Worm (Caenorhabditis elegans) whole organism, L4 larva: ENCODE measurements around the gene Y51A2D.21.

Experiments
- F10B5.3 ChIP-seq: sonication (generic microtip); optimal IDR thresholded peaks from 2 replicates; lab custom pipeline; 2016; ENCODE audit warnings: mild to moderate bottlenecking, missing genetic modification characterization, missing compliant biosample characterization
- F26F4.8 ChIP-seq: fragments of 200-800 bp; sonication (Bioruptor generic); conservative IDR thresholded peaks from 2 replicates; pipeline ENCODE4 v1.3.6; 2022; ENCODE audit warnings: missing genetic modification characterization, missing compliant biosample characterization
- F37D6.2 ChIP-seq: sonication (generic microtip); optimal IDR thresholded peaks from 2 replicates; lab custom pipeline; 2016; ENCODE audit warnings: mild to moderate bottlenecking, missing genetic modification characterization, missing compliant biosample characterization
- R02D3.7 ChIP-seq: fragments of 150-350 bp; sonication (generic microtip); optimal IDR thresholded peaks from 3 replicates; lab custom pipeline; 2014; ENCODE audit warnings: missing biosample characterization, missing genetic modification characterization
- T20F7.1 ChIP-seq: fragments of 200-800 bp; sonication (Bioruptor generic); optimal IDR thresholded peaks from 2 replicates; lab custom pipeline; 2018; ENCODE audit warnings: mild to moderate bottlenecking, missing genetic modification characterization, missing compliant biosample characterization
- Y105C5A.15 ChIP-seq: fragments of 200-800 bp; sonication (Bioruptor generic); IDR thresholded peaks from 2 replicates; pipeline ENCODE4 v1.3.6; 2022; ENCODE audit warnings: missing genetic modification characterization, missing compliant biosample characterization
- Y48G9A.11 ChIP-seq: fragments of 200-800 bp; sonication (Bioruptor generic); IDR thresholded peaks from 2 replicates; pipeline ENCODE4 v1.3.6; 2022; ENCODE audit warnings: missing genetic modification reagents, missing genetic modification characterization, missing compliant biosample characterization
- Y75B8A.6 ChIP-seq: fragments of 200-800 bp; sonication (Bioruptor generic); IDR thresholded peaks from 2 replicates; pipeline ENCODE4 v1.3.6; 2022; ENCODE audit warnings: missing genetic modification reagents, missing genetic modification characterization, missing compliant biosample characterization
- ZK337.2 ChIP-seq: fragments of 200-800 bp; sonication (Bioruptor generic); IDR thresholded peaks from 2 replicates; pipeline ENCODE4 v1.3.6; 2022; ENCODE audit warnings: missing genetic modification reagents, missing genetic modification characterization, missing compliant biosample characterization
- ZK546.5 ChIP-seq, 2 experiments: sonication (generic microtip); optimal IDR thresholded peaks; 2 replicates each; lab custom pipeline; 2017; ENCODE audit warnings: missing biosample characterization in 2 of 2, missing genetic modification characterization in 2 of 2
- aha-1 ChIP-seq: fragments of 150-350 bp; peaks from one replicate; lab custom pipeline; 2014; ENCODE audit warnings: missing biosample characterization, missing genetic modification characterization
- aly-2 ChIP-seq: sonication (generic microtip); optimal IDR thresholded peaks from 2 replicates; lab custom pipeline; 2018; ENCODE audit warnings: missing biosample characterization, missing genetic modification characterization
- ama-1 ChIP-seq: fragments of 150-350 bp; optimal IDR thresholded peaks from 2 replicates; lab custom pipeline; 2014; ENCODE audit warnings: inconsistent platforms, mixed read lengths
- ceh-20 ChIP-seq: fragments of 200-800 bp; sonication (Bioruptor generic); IDR thresholded peaks from 2 replicates; pipeline ENCODE4 v1.3.6; 2022; ENCODE audit warnings: missing genetic modification reagents, missing genetic modification characterization, missing compliant biosample characterization
- ceh-32 ChIP-seq: sonication (generic microtip); optimal IDR thresholded peaks from 2 replicates; lab custom pipeline; 2016; ENCODE audit warnings: mild to moderate bottlenecking, missing genetic modification characterization, missing compliant biosample characterization; ENCODE audit not compliant: poor library complexity
- daf-16 ChIP-seq, 3 experiments: sonication (generic microtip); optimal IDR thresholded peaks; 2 replicates each; lab custom pipeline; 2016 to 2017; ENCODE audit warnings: missing genetic modification characterization in 3 of 3, missing genetic modification reagents in 3 of 3, mild to moderate bottlenecking in 2 of 3, missing compliant biosample characterization in 2 of 3, missing biosample characterization in 1 of 3, moderate library complexity in 1 of 3
- dmd-8 ChIP-seq: fragments of 200-800 bp; sonication (Bioruptor generic); IDR thresholded peaks from 2 replicates; pipeline ENCODE4 v1.3.6; 2022; ENCODE audit warnings: missing genetic modification characterization, missing compliant biosample characterization
- egl-27 ChIP-seq: sonication (generic microtip); optimal IDR thresholded peaks from 3 replicates; lab custom pipeline; 2017; ENCODE audit warnings: missing biosample characterization, missing genetic modification reagents, missing genetic modification characterization
- egl-43 ChIP-seq: fragments of 200-800 bp; sonication (Bioruptor generic); IDR thresholded peaks from 2 replicates; pipeline ENCODE4 v1.3.6; 2022; ENCODE audit warnings: missing genetic modification reagents, missing genetic modification characterization, missing compliant biosample characterization
- fos-1 ChIP-seq: fragments of 150-350 bp; optimal IDR thresholded peaks from 2 replicates; lab custom pipeline; 2014; ENCODE audit warnings: missing biosample characterization, missing genetic modification characterization
- lim-7 ChIP-seq: fragments of 200-800 bp; sonication (Bioruptor generic); IDR thresholded peaks from 2 replicates; pipeline ENCODE4 v1.3.6; 2022; ENCODE audit warnings: missing genetic modification characterization, missing compliant biosample characterization
- lin-1 ChIP-seq: fragments of 200-800 bp; sonication (Bioruptor generic); IDR thresholded peaks from 2 replicates; pipeline ENCODE4 v1.3.6; 2022; ENCODE audit warnings: missing genetic modification reagents, missing genetic modification characterization, missing compliant biosample characterization
- lin-38 ChIP-seq: fragments of 200-800 bp; sonication (Bioruptor generic); IDR thresholded peaks from 2 replicates; pipeline ENCODE4 v1.3.6; 2022; ENCODE audit warnings: missing genetic modification reagents, missing genetic modification characterization, missing compliant biosample characterization
- lin-39 ChIP-seq: fragments of 150-350 bp; optimal IDR thresholded peaks from 2 replicates; lab custom pipeline; 2014; ENCODE audit warnings: missing biosample characterization, missing genetic modification reagents, missing genetic modification characterization
- lir-3 ChIP-seq: sonication (generic microtip); optimal IDR thresholded peaks from 2 replicates; lab custom pipeline; 2016; ENCODE audit warnings: mild to moderate bottlenecking, missing genetic modification characterization, missing compliant biosample characterization
- lsy-2 ChIP-seq, 2 experiments: fragments of 150-350 bp in 1 of 2; sonication (generic microtip) in 1 of 2; optimal IDR thresholded peaks; 2 replicates each; lab custom pipeline; 2014 to 2017; ENCODE audit warnings: missing biosample characterization in 2 of 2, missing genetic modification characterization in 2 of 2
- madf-5 ChIP-seq, 2 experiments: fragments of 200-800 bp; sonication (Bioruptor generic); IDR thresholded peaks; 2 replicates each; pipeline ENCODE4 v1.3.6; 2022; ENCODE audit warnings: missing compliant biosample characterization in 2 of 2, missing genetic modification characterization in 2 of 2
- mdl-1 ChIP-seq, 2 experiments: fragments of 150-350 bp in 1 of 2; sonication (generic microtip) in 1 of 2; optimal IDR thresholded peaks; 2 replicates each; lab custom pipeline; 2014 to 2017; ENCODE audit warnings: missing biosample characterization in 2 of 2, missing genetic modification characterization in 2 of 2
- mdt-29 ChIP-seq: fragments of 200-800 bp; sonication (Bioruptor generic); IDR thresholded peaks from 2 replicates; pipeline ENCODE4 v1.3.6; 2022; ENCODE audit warnings: missing genetic modification reagents, missing genetic modification characterization, missing compliant biosample characterization
- mes-2 ChIP-seq: sonication (generic microtip); optimal IDR thresholded peaks from 2 replicates; lab custom pipeline; 2016; ENCODE audit warnings: missing genotype, mild to moderate bottlenecking, missing genetic modification characterization, missing compliant biosample characterization; ENCODE audit not compliant: poor library complexity, severe bottlenecking
- mxl-2 ChIP-seq: fragments of 200-800 bp; sonication (Bioruptor generic); conservative IDR thresholded peaks from 2 replicates; pipeline ENCODE4 v1.3.6; 2022; ENCODE audit warnings: missing genetic modification reagents, missing genetic modification characterization, missing compliant biosample characterization
- nhr-111 ChIP-seq: fragments of 200-800 bp; sonication (Bioruptor generic); optimal IDR thresholded peaks from 2 replicates; lab custom pipeline; 2018; ENCODE audit warnings: mild to moderate bottlenecking, missing genetic modification characterization, missing compliant biosample characterization
- nhr-237 ChIP-seq: sonication (generic microtip); optimal IDR thresholded peaks from 2 replicates; lab custom pipeline; 2017; ENCODE audit warnings: missing biosample characterization, missing genetic modification characterization
- nhr-6 ChIP-seq: fragments of 150-350 bp; optimal IDR thresholded peaks from 2 replicates; lab custom pipeline; 2014; ENCODE audit warnings: missing biosample characterization, missing genetic modification characterization
- saeg-2 ChIP-seq: fragments of 200-800 bp; sonication (Bioruptor generic); IDR thresholded peaks from 2 replicates; pipeline ENCODE4 v1.3.6; 2022; ENCODE audit warnings: missing genetic modification reagents, missing genetic modification characterization, missing compliant biosample characterization
- skn-1 ChIP-seq: fragments of 150-350 bp; optimal IDR thresholded peaks from 2 replicates; lab custom pipeline; 2014; ENCODE audit warnings: missing biosample characterization, missing genetic modification characterization
- snpc-1.2 ChIP-seq: fragments of 200-800 bp; sonication (Bioruptor generic); IDR thresholded peaks from 2 replicates; pipeline ENCODE4 v1.3.6; 2022; ENCODE audit warnings: missing genetic modification reagents, missing genetic modification characterization, missing compliant biosample characterization
- zip-11 ChIP-seq: fragments of 200-800 bp; sonication (Bioruptor generic); IDR thresholded peaks from 2 replicates; pipeline ENCODE4 v1.3.6; 2022; ENCODE audit warnings: missing genetic modification characterization, missing compliant biosample characterization

Y51A2D.21 gene

DNA sequence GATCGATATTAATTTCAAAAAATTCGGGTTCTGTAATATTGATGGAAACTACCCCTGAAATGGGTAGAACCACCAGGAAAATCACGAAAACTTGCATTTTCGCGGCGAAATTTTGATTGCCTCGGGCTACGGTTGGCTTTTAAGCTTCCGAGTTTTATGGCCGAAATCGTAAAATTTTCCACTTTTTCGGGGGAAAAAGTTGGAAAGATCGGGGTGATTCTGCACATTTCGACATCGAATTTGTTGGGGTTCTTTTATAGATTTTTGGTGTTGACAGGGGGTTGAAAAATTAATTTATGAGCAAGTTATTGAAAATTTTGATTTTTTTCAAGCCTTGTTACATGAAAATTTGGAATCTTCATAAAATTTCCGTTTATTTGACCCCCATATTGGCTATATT is 17.9 kb upstream of the Y51A2D.21 start, which contains the start of gene Y51A2D.8:
Gene Y51A2D.8, minus strand, starts transcription at position 101 of the 400 bp plus-strand sequence.
- TF ChIP-seq lin-1 (GFP tag; lab: Robert Waterston, UW) (no peak), dmd-8 (GFP tag; lab: Robert Waterston, UW) (no peak), ama-1 (lab: Kevin White, UChicago) (no peak)

DNA sequence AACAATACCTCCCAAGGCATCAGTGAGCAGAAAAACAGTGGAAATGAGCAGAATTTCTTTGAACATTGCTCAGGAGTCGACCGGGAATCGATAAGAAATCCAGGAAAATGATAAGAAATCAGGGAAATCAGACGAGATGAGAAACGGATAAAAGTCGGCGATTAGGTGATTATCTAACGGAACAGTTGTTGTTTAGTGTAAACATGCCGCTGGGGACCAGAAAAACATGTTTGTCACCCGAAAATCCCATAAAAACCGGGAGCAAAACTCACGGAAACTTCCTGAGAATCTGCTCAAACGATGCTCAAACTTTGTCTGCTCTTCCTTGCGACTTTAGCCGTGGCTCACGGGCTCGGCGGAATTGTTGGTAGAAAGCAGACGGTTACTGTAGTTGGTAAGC is 15.1 kb upstream of the Y51A2D.21 start, which contains the start of the genes ttr-24 and ttr-25:
Gene ttr-24, minus strand, starts transcription at position 156 of the 400 bp plus-strand sequence.
Gene ttr-25, plus strand, starts transcription at position 227 of the 400 bp plus-strand sequence.
- TF ChIP-seq lin-39 (tag; lab: Kevin White, UChicago), result no peak
- TF ChIP-seq daf-16 (GFP tag; optimal IDR thresholded peaks at IDR 0.05; lab: Kevin White, UChicago), result peak in 1 of 2 experiments; percentile 77
- no peak for TF ChIP-seq daf-16 (tag; optimal IDR thresholded peaks at IDR 0.05; lab: Kevin White, UChicago)

DNA sequence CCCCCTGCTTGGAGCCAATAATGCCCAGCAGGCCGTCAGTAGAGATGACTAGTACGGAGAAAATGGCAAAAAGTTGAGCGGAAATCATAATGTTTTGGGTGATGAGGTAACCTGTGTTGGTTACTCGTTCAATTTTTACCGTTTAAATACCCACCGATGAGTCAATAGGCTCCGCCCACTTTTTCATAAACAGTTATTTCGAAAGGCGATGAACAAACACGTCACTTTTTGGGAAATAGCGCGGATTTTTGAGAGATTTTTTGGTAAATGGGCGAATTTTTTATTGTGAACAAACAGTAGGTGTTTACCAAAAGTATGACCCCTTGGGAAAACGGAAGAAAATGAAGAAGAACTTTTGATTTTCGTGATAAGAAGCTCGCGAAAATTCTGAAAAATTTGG is 11.4 kb upstream of the Y51A2D.21 start, which contains the start of gene ttr-26:
Gene ttr-26, minus strand, starts transcription at position 101 of the 400 bp plus-strand sequence.
- no peak for TF ChIP-seq aha-1 (tag; lab: Kevin White, UChicago)
- no peak for TF ChIP-seq egl-43 (GFP tag; lab: Robert Waterston, UW)
- no peak for TF ChIP-seq lin-39 (tag; lab: Kevin White, UChicago)
- no peak for TF ChIP-seq T20F7.1 (GFP tag; lab: Kevin White, UChicago)
- no peak for TF ChIP-seq F26F4.8 (GFP tag; lab: Robert Waterston, UW)
- TF ChIP-seq F37D6.2, result no peak
- TF ChIP-seq Y75B8A.6, result no peak
- no peak for TF ChIP-seq mxl-2 (GFP tag; lab: Robert Waterston, UW)
- no peak for TF ChIP-seq Y105C5A.15 (GFP tag; lab: Robert Waterston, UW)
- no peak for TF ChIP-seq R02D3.7 (tag; lab: Kevin White, UChicago)
- TF ChIP-seq lir-3 (tag; lab: Kevin White, UChicago), result no peak
- TF ChIP-seq mdl-1 (tag; optimal IDR thresholded peaks at IDR 0.05; lab: Kevin White, UChicago), result no peak
- no peak for TF ChIP-seq lim-7 (GFP tag; lab: Robert Waterston, UW)
- no peak for TF ChIP-seq Y48G9A.11
- TF ChIP-seq nhr-111 (GFP tag; lab: Kevin White, UChicago), result no peak
- TF ChIP-seq ceh-20 (GFP tag; lab: Robert Waterston, UW), result no peak
- no peak for TF ChIP-seq ZK546.5 (tag; optimal IDR thresholded peaks at IDR 0.05; lab: Kevin White, UChicago)
- no peak for TF ChIP-seq lsy-2 (tag; optimal IDR thresholded peaks at IDR 0.05; lab: Kevin White, UChicago)
- TF ChIP-seq skn-1 (tag; lab: Kevin White, UChicago), result no peak

DNA sequence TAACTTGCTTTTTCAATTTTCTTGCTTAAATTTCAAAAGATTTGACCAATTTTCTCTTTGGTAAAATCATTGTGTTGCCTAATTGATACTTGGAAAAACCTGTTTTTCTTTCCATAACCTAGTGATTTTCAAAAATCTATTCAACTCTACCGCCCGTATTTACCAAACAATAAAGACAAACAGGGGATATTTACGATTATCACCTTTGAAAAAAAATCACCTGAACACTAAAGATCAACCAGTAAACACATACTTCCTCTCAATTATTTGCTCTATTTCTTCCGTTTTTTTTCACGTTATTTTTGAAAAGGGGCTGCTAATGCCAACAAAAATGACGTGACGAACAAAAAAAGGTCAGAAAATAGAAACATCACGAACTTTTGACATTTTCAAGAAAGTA is 10.7 kb upstream of the Y51A2D.21 start:
- TF ChIP-seq mes-2 (tag; lab: Kevin White, UChicago), result no peak
- TF ChIP-seq ceh-32 (tag; lab: Kevin White, UChicago), result no peak
- no peak for TF ChIP-seq egl-27 (tag; lab: Kevin White, UChicago)
- TF ChIP-seq aha-1 (tag; lab: Kevin White, UChicago), result peak; percentile 54

DNA sequence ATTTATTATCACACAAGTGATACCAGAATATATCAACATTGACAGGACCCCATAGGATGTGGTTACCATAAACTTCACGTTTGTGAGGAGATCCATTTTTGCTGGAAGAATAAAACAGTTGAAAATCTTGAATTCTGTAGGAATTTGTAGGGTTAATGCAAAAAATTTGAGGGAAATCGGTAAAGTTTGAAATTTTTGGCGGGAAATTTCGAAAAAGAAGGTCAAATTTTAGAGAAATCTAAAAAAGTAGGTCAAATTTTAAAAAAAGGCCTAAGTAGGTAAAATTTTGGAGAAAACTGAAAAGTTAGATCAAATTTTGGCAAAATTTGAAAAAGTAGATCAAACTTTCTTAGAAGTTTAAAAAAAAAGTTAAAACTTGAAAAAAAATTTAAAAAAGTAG is 6.8 kb upstream of the Y51A2D.21 start, which contains the start of gene srg-34:
Gene srg-34, minus strand, starts transcription at position 101 of the 400 bp plus-strand sequence.
- TF ChIP-seq nhr-237 (tag; lab: Kevin White, UChicago) (no peak), ZK337.2 (GFP tag; lab: Robert Waterston, UW) (no peak), mdt-29 (GFP tag; lab: Robert Waterston, UW) (no peak), fos-1 (tag; lab: Kevin White, UChicago) (no peak), F10B5.3 (tag; lab: Kevin White, UChicago) (no peak), lim-7 (GFP tag; lab: Robert Waterston, UW) (no peak), lin-38 (GFP tag; lab: Robert Waterston, UW) (no peak), zip-11 (GFP tag; lab: Robert Waterston, UW) (no peak), nhr-6 (tag; lab: Kevin White, UChicago) (no peak), lin-39 (tag; lab: Kevin White, UChicago) (no peak), aly-2 (no peak), madf-5 (GFP tag; IDR thresholded peaks at IDR 0.05; lab: Robert Waterston, UW) (no peak), F37D6.2 (no peak), aha-1 (tag; lab: Kevin White, UChicago) (no peak), snpc-1.2 (no peak), saeg-2 (GFP tag; lab: Robert Waterston, UW) (no peak)
- TF ChIP-seq, all 104 proteins: peak for 0
